Worm (Caenorhabditis elegans) whole organism, L2 larva: ENCODE results near the gene Y62H9A.9.

ENCODE experiments used
- C34F6.9 ChIP-seq: fragments of 150-350 bp; optimal IDR thresholded peaks from 2 replicates; lab custom pipeline; 2014; ENCODE audit warnings: missing biosample characterization, missing genetic modification characterization
- Y55F3AM.14 ChIP-seq: fragments of 200-800 bp; sonication (Bioruptor generic); optimal IDR thresholded peaks from 2 replicates; lab custom pipeline; 2018; ENCODE audit warnings: mild to moderate bottlenecking, missing genetic modification characterization, missing compliant biosample characterization
- alr-1 ChIP-seq: fragments of 150-350 bp; optimal IDR thresholded peaks from 2 replicates; lab custom pipeline; 2014; ENCODE audit warnings: missing biosample characterization, missing genetic modification characterization
- ama-1 ChIP-seq: fragments of 150-350 bp; optimal IDR thresholded peaks from 2 replicates; lab custom pipeline; 2018; ENCODE audit warnings: inconsistent platforms
- ceh-16 ChIP-seq: fragments of 150-350 bp; optimal IDR thresholded peaks from 2 replicates; lab custom pipeline; 2014; ENCODE audit warnings: missing biosample characterization, missing genetic modification characterization
- ceh-82 ChIP-seq: fragments of 150-350 bp; optimal IDR thresholded peaks from 2 replicates; lab custom pipeline; 2014; ENCODE audit warnings: missing biosample characterization, missing genetic modification characterization
- dmd-4 ChIP-seq: sonication (generic microtip); optimal IDR thresholded peaks from 2 replicates; lab custom pipeline; 2017; ENCODE audit warnings: missing biosample characterization, missing genetic modification characterization
- egl-27 ChIP-seq: sonication (generic microtip); optimal IDR thresholded peaks from 3 replicates; lab custom pipeline; 2017; ENCODE audit warnings: missing biosample characterization, missing genetic modification reagents, missing genetic modification characterization
- elt-3 ChIP-seq: sonication (generic microtip); optimal IDR thresholded peaks from 2 replicates; lab custom pipeline; 2017; ENCODE audit warnings: missing biosample characterization, missing genetic modification characterization
- fos-1 ChIP-seq: fragments of 150-350 bp; optimal IDR thresholded peaks from 2 replicates; lab custom pipeline; 2014; ENCODE audit warnings: missing biosample characterization, missing genetic modification characterization
- lin-39 ChIP-seq: fragments of 150-350 bp; optimal IDR thresholded peaks from 2 replicates; lab custom pipeline; 2014; ENCODE audit warnings: missing biosample characterization, missing genetic modification reagents, missing genetic modification characterization
- lsy-2 ChIP-seq, 2 experiments: fragments of 150-350 bp in 1 of 2; sonication (generic microtip) in 1 of 2; optimal IDR thresholded peaks; 2 replicates each; lab custom pipeline; 2014 to 2017; ENCODE audit warnings: missing biosample characterization in 2 of 2, missing genetic modification characterization in 2 of 2
- mab-5 ChIP-seq: fragments of 150-350 bp; optimal IDR thresholded peaks from 2 replicates; lab custom pipeline; 2014; ENCODE audit warnings: missing biosample characterization, missing genetic modification characterization
- mbf-1 ChIP-seq: sonication (generic microtip); optimal IDR thresholded peaks from 2 replicates; lab custom pipeline; 2017; ENCODE audit warnings: missing biosample characterization, missing genetic modification characterization
- mdl-1 ChIP-seq, 2 experiments: fragments of 150-350 bp in 1 of 2; sonication (generic microtip) in 1 of 2; optimal IDR thresholded peaks; 2 replicates each; lab custom pipeline; 2017; ENCODE audit warnings: missing biosample characterization in 2 of 2, missing genetic modification characterization in 2 of 2
- nhr-10 ChIP-seq: sonication (generic microtip); optimal IDR thresholded peaks from 2 replicates; lab custom pipeline; 2017; ENCODE audit warnings: missing biosample characterization, missing genetic modification characterization
- nhr-11 ChIP-seq: fragments of 150-350 bp; optimal IDR thresholded peaks from 2 replicates; lab custom pipeline; 2014; ENCODE audit warnings: missing biosample characterization, missing genetic modification characterization
- nhr-12 ChIP-seq: fragments of 150-350 bp; optimal IDR thresholded peaks from 2 replicates; lab custom pipeline; 2014; ENCODE audit warnings: missing biosample characterization, missing genetic modification characterization
- nhr-129 ChIP-seq: fragments of 150-350 bp; optimal IDR thresholded peaks from 2 replicates; lab custom pipeline; 2014; ENCODE audit warnings: missing biosample characterization, missing genetic modification characterization
- nhr-21 ChIP-seq: fragments of 150-350 bp; optimal IDR thresholded peaks from 2 replicates; lab custom pipeline; 2014; ENCODE audit warnings: missing biosample characterization, missing genetic modification characterization
- nhr-237 ChIP-seq: fragments of 150-350 bp; optimal IDR thresholded peaks from 2 replicates; lab custom pipeline; 2014; ENCODE audit warnings: missing biosample characterization, missing genetic modification characterization
- nhr-25 ChIP-seq: fragments of 150-350 bp; sonication (generic microtip); optimal IDR thresholded peaks from 3 replicates; lab custom pipeline; 2014; ENCODE audit warnings: missing biosample characterization, missing genetic modification characterization
- nhr-6 ChIP-seq: fragments of 150-350 bp; optimal IDR thresholded peaks from 2 replicates; lab custom pipeline; 2014; ENCODE audit warnings: missing biosample characterization, missing genetic modification characterization
- nhr-77 ChIP-seq: fragments of 150-350 bp; optimal IDR thresholded peaks from 2 replicates; lab custom pipeline; 2014; ENCODE audit warnings: missing biosample characterization, missing genetic modification characterization
- skn-1 ChIP-seq: sonication (generic microtip); optimal IDR thresholded peaks from 2 replicates; lab custom pipeline; 2017; ENCODE audit warnings: missing biosample characterization, missing genetic modification characterization
- sma-3 ChIP-seq: sonication (generic microtip); optimal IDR thresholded peaks from 2 replicates; lab custom pipeline; 2016; ENCODE audit warnings: missing genetic modification reagents, missing genetic modification characterization, missing compliant biosample characterization
- unc-55 ChIP-seq: fragments of 150-350 bp; sonication (generic microtip); optimal IDR thresholded peaks from 3 replicates; lab custom pipeline; 2014; ENCODE audit warnings: missing biosample characterization, missing genetic modification reagents, missing genetic modification characterization
- unc-62 ChIP-seq: fragments of 150-350 bp; optimal IDR thresholded peaks from 2 replicates; lab custom pipeline; 2014; ENCODE audit warnings: missing biosample characterization, missing genetic modification reagents, missing genetic modification characterization
- ztf-1 ChIP-seq: fragments of 200-800 bp; sonication (Bioruptor generic); conservative IDR thresholded peaks from 2 replicates; pipeline ENCODE4 v1.3.6; 2022; ENCODE audit warnings: missing genetic modification characterization, missing compliant biosample characterization
- ztf-11 ChIP-seq: sonication (generic microtip); optimal IDR thresholded peaks from 2 replicates; lab custom pipeline; 2017; ENCODE audit warnings: missing biosample characterization, missing genetic modification characterization
- ztf-4 ChIP-seq: fragments of 150-350 bp; optimal IDR thresholded peaks from 2 replicates; lab custom pipeline; 2014; ENCODE audit warnings: missing biosample characterization, missing genetic modification characterization

The Y62H9A.9 gene

ce11 chrX:11902661-11903060 lies 4.7 kb upstream of the Y62H9A.9 start, which contains the start of gene Y62H9A.10:
TSS of gene Y62H9A.10 (minus strand) at chrX:11902761.
- TF ChIP-seq nhr-77 (tag; lab: Kevin White, UChicago) (no peak), mdl-1 (tag; optimal IDR thresholded peaks at IDR 0.05; lab: Kevin White, UChicago) (no peak), nhr-11 (no peak), nhr-12 (no peak), mbf-1 (tag; lab: Kevin White, UChicago) (no peak), ztf-11 (tag; lab: Kevin White, UChicago) (no peak), lsy-2 (tag; optimal IDR thresholded peaks at IDR 0.05; lab: Kevin White, UChicago) (no peak), egl-27 (tag; lab: Kevin White, UChicago) (no peak), fos-1 (no peak), ama-1 (no peak), ceh-16 (tag; lab: Kevin White, UChicago) (no peak), alr-1 (no peak)

- TF ChIP-seq mab-5 (tag; lab: Kevin White, UChicago) (peak; percentile 1), nhr-10 (tag; lab: Kevin White, UChicago) (no peak)
These were observed 1.1 kb upstream of the Y62H9A.9 start for ce11 chrX:11899031-11899430.

- TF ChIP-seq ama-1 (no peak), dmd-4 (tag; lab: Kevin White, UChicago) (no peak)
These were observed 1.2 kb downstream of the Y62H9A.9 start for ce11 chrX:11896708-11897107.

- TF ChIP-seq nhr-10 (tag; lab: Kevin White, UChicago) (no peak), alr-1 (no peak), ztf-1 (no peak), nhr-11 (no peak), fos-1 (no peak), nhr-77 (tag; lab: Kevin White, UChicago) (no peak), sma-3 (GFP tag; lab: Kevin White, UChicago) (no peak), nhr-12 (no peak), Y55F3AM.14 (GFP tag; lab: Kevin White, UChicago) (no peak), nhr-6 (no peak)
- TF ChIP-seq, all 48 proteins: peak for 0
These were observed 5.6 kb downstream of the Y62H9A.9 start, which contains the start of gene Y62H9A.8 for ce11 chrX:11892328-11892727. TSS of gene Y62H9A.8 (minus strand) at chrX:11892428.

- no peak for TF ChIP-seq mdl-1 (tag; optimal IDR thresholded peaks at IDR 0.05; lab: Kevin White, UChicago)
- no peak for TF ChIP-seq nhr-129 (tag; lab: Kevin White, UChicago)
- no peak for TF ChIP-seq unc-62
- TF ChIP-seq nhr-25 (tag; lab: Kevin White, UChicago): no peak
- TF ChIP-seq nhr-237 (tag; lab: Kevin White, UChicago): no peak
- TF ChIP-seq alr-1: no peak
- TF ChIP-seq, all 48 proteins: peak for 0
These were observed 12.4 kb downstream of the Y62H9A.9 start, which contains the start of gene Y62H9A.7 for ce11 chrX:11885577-11885976. TSS of gene Y62H9A.7 (minus strand) at chrX:11885677.

ce11 chrX:11882800-11883199 lies 15.1 kb downstream of the Y62H9A.9 start, which contains the start of the genes Y62H9A.5 and ule-5:
TSS of gene Y62H9A.5 (minus strand) at chrX:11882900.
TSS of gene ule-5 (plus strand) at chrX:11883127.
- TF ChIP-seq unc-55 (no peak), dmd-4 (tag; lab: Kevin White, UChicago) (no peak), unc-62 (no peak), ztf-4 (no peak), ceh-82 (tag; lab: Kevin White, UChicago) (no peak)

ce11 chrX:11879871-11880270 lies 18.1 kb downstream of the Y62H9A.9 start, which contains the start of the genes Y62H9A.3 and Y62H9A.4:
TSS of gene Y62H9A.3 (minus strand) at chrX:11879971.
TSS of gene Y62H9A.4 (plus strand) at chrX:11880126.
- TF ChIP-seq mdl-1 (tag; optimal IDR thresholded peaks at IDR 0.05; lab: Kevin White, UChicago) (no peak), nhr-21 (no peak), lin-39 (tag; lab: Kevin White, UChicago) (no peak), unc-55 (no peak), elt-3 (tag; lab: Kevin White, UChicago) (no peak), ceh-16 (tag; lab: Kevin White, UChicago) (no peak), nhr-11 (no peak), skn-1 (tag; lab: Kevin White, UChicago) (no peak), C34F6.9 (tag; lab: Kevin White, UChicago) (no peak)
